Worm (Caenorhabditis elegans): ENCODE data around the gene C34F11.1.

C34F11.1 gene

ce11 chrII:5195504-5195903 is 17.3 kb upstream of the C34F11.1 start, which contains the start of gene C34F11.5:
Gene C34F11.5, plus strand, starts transcription at chrII:5195804.
- TF ChIP-seq ztf-11 (tag; optimal IDR thresholded peaks at IDR 0.05) (no peak), unc-39 (tag; optimal IDR thresholded peaks at IDR 0.05) (no peak), ceh-43 (GFP tag; optimal IDR thresholded peaks at IDR 0.05) (no peak), lin-13 (tag; optimal IDR thresholded peaks at IDR 0.05) (no peak), ham-2 (GFP tag; optimal IDR thresholded peaks at IDR 0.05) (no peak), lsy-2 (tag; optimal IDR thresholded peaks at IDR 0.05) (no peak), blmp-1 (tag; optimal IDR thresholded peaks at IDR 0.05) (no peak), ces-1 (GFP tag; optimal IDR thresholded peaks at IDR 0.05) (no peak), flh-1 (GFP tag; optimal IDR thresholded peaks at IDR 0.05) (no peak), pha-4 (tag; optimal IDR thresholded peaks at IDR 0.05) (no peak), nhr-2 (tag; optimal IDR thresholded peaks at IDR 0.05) (no peak)

ce11 chrII:5199497-5199896 is 13.3 kb upstream of the C34F11.1 start, which contains the start of gene msp-50:
Gene msp-50, plus strand, starts transcription at chrII:5199797.
- TF ChIP-seq mls-2 (tag; optimal IDR thresholded peaks at IDR 0.05) (no peak), elt-3 (tag; optimal IDR thresholded peaks at IDR 0.05) (no peak), pha-4 (tag; optimal IDR thresholded peaks at IDR 0.05) (no peak), hlh-1 (tag; optimal IDR thresholded peaks at IDR 0.05) (no peak), ces-1 (GFP tag; optimal IDR thresholded peaks at IDR 0.05) (no peak), mab-5 (tag; optimal IDR thresholded peaks at IDR 0.05) (no peak), ceh-43 (GFP tag; optimal IDR thresholded peaks at IDR 0.05) (no peak), sem-2 (GFP tag; optimal IDR thresholded peaks at IDR 0.05) (no peak), drap-1 (GFP tag; optimal IDR thresholded peaks at IDR 0.05) (no peak), nhr-237 (tag; optimal IDR thresholded peaks at IDR 0.05) (no peak), flh-1 (GFP tag; optimal IDR thresholded peaks at IDR 0.05) (no peak), bed-3 (GFP tag; optimal IDR thresholded peaks at IDR 0.05) (no peak), zip-8 (tag; optimal IDR thresholded peaks at IDR 0.05) (no peak), elt-1 (tag; optimal IDR thresholded peaks at IDR 0.05; ENCODE audit: borderline replicate concordance, insufficient read depth) (no peak)

ce11 chrII:5200987-5201582 is 11.7 kb upstream of the C34F11.1 start:
- TF ChIP-seq cnd-1 (tag; optimal IDR thresholded peaks at IDR 0.05) (no peak), zip-8 (tag; optimal IDR thresholded peaks at IDR 0.05) (no peak), mep-1 (tag; optimal IDR thresholded peaks at IDR 0.05) (peak; percentile 13), unc-62 (GFP tag; optimal IDR thresholded peaks at IDR 0.05) (peak; percentile 10), unc-120 (tag; optimal IDR thresholded peaks at IDR 0.05; ENCODE audit: poor library complexity, severe bottlenecking) (peak; percentile 58)

ce11 chrII:5201922-5202562 is 10.7 kb upstream of the C34F11.1 start:
- TF ChIP-seq unc-120 (tag; optimal IDR thresholded peaks at IDR 0.05; ENCODE audit: poor library complexity, severe bottlenecking): no peak
- TF ChIP-seq ztf-11 (tag; optimal IDR thresholded peaks at IDR 0.05): no peak
- no peak for TF ChIP-seq nhr-28 (tag; optimal IDR thresholded peaks at IDR 0.05)

- TF ChIP-seq ham-2 (GFP tag; optimal IDR thresholded peaks at IDR 0.05): no peak
- no peak for TF ChIP-seq mab-5 (tag; optimal IDR thresholded peaks at IDR 0.05)
- TF ChIP-seq unc-39 (tag; optimal IDR thresholded peaks at IDR 0.05): no peak
- TF ChIP-seq lin-32 (GFP tag; optimal IDR thresholded peaks at IDR 0.05): no peak
- no peak for TF ChIP-seq nhr-76 (tag; optimal IDR thresholded peaks at IDR 0.05)
- TF ChIP-seq nhr-12 (tag; optimal IDR thresholded peaks at IDR 0.05): no peak
- TF ChIP-seq sem-2 (GFP tag; optimal IDR thresholded peaks at IDR 0.05): no peak
These were observed 9.8 kb upstream of the C34F11.1 start, which contains the start of gene ampd-1 for ce11 chrII:5202930-5203329. Gene ampd-1, plus strand, starts transcription at chrII:5203322.

- TF ChIP-seq mep-1 (tag; optimal IDR thresholded peaks at IDR 0.05): no peak
- TF ChIP-seq ham-2 (GFP tag; optimal IDR thresholded peaks at IDR 0.05): no peak
- no peak for TF ChIP-seq nhr-2 (tag; optimal IDR thresholded peaks at IDR 0.05)
- TF ChIP-seq ceh-43 (GFP tag; optimal IDR thresholded peaks at IDR 0.05): no peak
- TF ChIP-seq blmp-1 (tag; optimal IDR thresholded peaks at IDR 0.05): no peak
- TF ChIP-seq ztf-11 (tag; optimal IDR thresholded peaks at IDR 0.05): no peak
- no peak for TF ChIP-seq lsy-2 (tag; optimal IDR thresholded peaks at IDR 0.05)
- TF ChIP-seq unc-120 (tag; optimal IDR thresholded peaks at IDR 0.05; ENCODE audit: poor library complexity, severe bottlenecking): no peak
- no peak for TF ChIP-seq sem-2 (GFP tag; optimal IDR thresholded peaks at IDR 0.05)
- no peak for TF ChIP-seq mls-2 (tag; optimal IDR thresholded peaks at IDR 0.05)
- TF ChIP-seq drap-1 (GFP tag; optimal IDR thresholded peaks at IDR 0.05): no peak
- no peak for TF ChIP-seq flh-1 (GFP tag; optimal IDR thresholded peaks at IDR 0.05)
- no peak for TF ChIP-seq ceh-83 (GFP tag; optimal IDR thresholded peaks at IDR 0.05)
- TF ChIP-seq zip-8 (tag; optimal IDR thresholded peaks at IDR 0.05): no peak
- TF ChIP-seq nhr-237 (tag; optimal IDR thresholded peaks at IDR 0.05): no peak
- TF ChIP-seq lin-32 (GFP tag; optimal IDR thresholded peaks at IDR 0.05): no peak
These were observed 7.5 kb upstream of the C34F11.1 start for ce11 chrII:5205286-5205685.
